Worm (Caenorhabditis elegans) whole organism, mixed stage, embryonic: ENCODE results near the gene nhr-26.

ENCODE experiments used
- ces-1 ChIP-seq: fragments of 150-350 bp; optimal IDR thresholded peaks from 2 replicates; lab custom pipeline; 2014; ENCODE audit warnings: missing biosample characterization, missing genetic modification reagents, missing genetic modification characterization
- lin-13 ChIP-seq: fragments of 150-350 bp; optimal IDR thresholded peaks from 2 replicates; lab custom pipeline; 2014; ENCODE audit warnings: missing biosample characterization, missing genetic modification characterization
- lsy-2 ChIP-seq: fragments of 150-350 bp; optimal IDR thresholded peaks from 2 replicates; lab custom pipeline; 2014; ENCODE audit warnings: missing biosample characterization, missing genetic modification characterization
- mab-5 ChIP-seq: fragments of 150-350 bp; optimal IDR thresholded peaks from 2 replicates; lab custom pipeline; 2014; ENCODE audit warnings: missing biosample characterization, missing genetic modification characterization
- nhr-237 ChIP-seq: fragments of 150-350 bp; optimal IDR thresholded peaks from 2 replicates; lab custom pipeline; 2014; ENCODE audit warnings: missing biosample characterization, missing genetic modification characterization
- nhr-28 ChIP-seq: fragments of 150-350 bp; optimal IDR thresholded peaks from 2 replicates; lab custom pipeline; 2014; ENCODE audit warnings: missing biosample characterization, missing genetic modification characterization
- pha-4 ChIP-seq: fragments of 150-350 bp; optimal IDR thresholded peaks from 2 replicates; lab custom pipeline; 2018; ENCODE audit warnings: missing biosample characterization, missing genetic modification reagents, missing genetic modification characterization
- snpc-4 ChIP-seq: fragments of 150-350 bp; optimal IDR thresholded peaks from 2 replicates; lab custom pipeline; 2014; ENCODE audit warnings: missing biosample characterization, missing genetic modification characterization
- unc-39 ChIP-seq: fragments of 150-350 bp; optimal IDR thresholded peaks from 2 replicates; lab custom pipeline; 2014; ENCODE audit warnings: missing biosample characterization, missing genetic modification characterization
- unc-62 ChIP-seq: fragments of 150-350 bp; optimal IDR thresholded peaks from 2 replicates; lab custom pipeline; 2014; ENCODE audit warnings: missing biosample characterization, missing genetic modification reagents, missing genetic modification characterization
- ztf-11 ChIP-seq: fragments of 150-350 bp; optimal IDR thresholded peaks from 2 replicates; lab custom pipeline; 2014; ENCODE audit warnings: missing biosample characterization, missing genetic modification characterization

ce11 chrX:12702713-12703112 is 2.4 kb upstream of the nhr-26 start:
- no peak for TF ChIP-seq ztf-11 (tag; lab: Kevin White, UChicago)
- TF ChIP-seq pha-4 (tag; lab: Kevin White, UChicago) = no peak
- TF ChIP-seq lin-13 = no peak
- no peak for TF ChIP-seq unc-62
- TF ChIP-seq ces-1 (GFP tag; lab: Kevin White, UChicago) = no peak
- TF ChIP-seq nhr-237 (tag; lab: Kevin White, UChicago) = no peak
- no peak for TF ChIP-seq lsy-2
- TF ChIP-seq nhr-28 = no peak
- no peak for TF ChIP-seq snpc-4 (tag; lab: Kevin White, UChicago)
- no peak for TF ChIP-seq mab-5 (tag; lab: Kevin White, UChicago)
- TF ChIP-seq unc-39 = no peak
